Fruit fly (Drosophila melanogaster): ENCODE measurements around the gene CG43725.
A peak's percentile ranks its signal among the peaks of the same experiment; 100 is the strongest.

CG43725 gene

dm6 chr2L:11113011-11113528 is 37.8 kb downstream of the CG43725 start, which contains the start of gene Idua (continued):
- TF ChIP-seq Dll (GFP tag; IDR thresholded peaks at IDR 0.05; ENCODE audit: partially characterized antibody), result no peak
- TF ChIP-seq CG10959 (GFP tag; IDR thresholded peaks at IDR 0.05), result no peak
- peak; percentile 20 for TF ChIP-seq zfh2 (GFP tag; optimal IDR thresholded peaks at IDR 0.05)
- peak; percentile 61; the same call in 1 of the 3 replicates for TF ChIP-seq so (GFP tag; IDR thresholded peaks at IDR 0.05)
- TF ChIP-seq CG2120 (GFP tag; optimal IDR thresholded peaks at IDR 0.05), result peak; percentile 79
- TF ChIP-seq bigmax (GFP tag; optimal IDR thresholded peaks at IDR 0.05), result no peak
- TF ChIP-seq CG15514 (GFP tag; optimal IDR thresholded peaks at IDR 0.05), result peak; percentile 35
- peak; percentile 1 for TF ChIP-seq wek (GFP tag; optimal IDR thresholded peaks at IDR 0.05)
- TF ChIP-seq CG7928 (GFP tag; optimal IDR thresholded peaks at IDR 0.05), result no peak
- no peak for TF ChIP-seq CG2199 (GFP tag; IDR thresholded peaks at IDR 0.05)
- peak; percentile 76 for TF ChIP-seq PHDP (tag; optimal IDR thresholded peaks at IDR 0.05)
- TF ChIP-seq CG43689 (GFP tag; IDR thresholded peaks at IDR 0.05), result no peak
- TF ChIP-seq Opbp (GFP tag; IDR thresholded peaks at IDR 0.05; ENCODE audit: partially characterized antibody), result no peak
- TF ChIP-seq CG14710 (tag; optimal IDR thresholded peaks at IDR 0.05), result peak; percentile 48
- TF ChIP-seq h (optimal IDR thresholded peaks at IDR 0.05), result no peak
- TF ChIP-seq CG1647 (GFP tag; optimal IDR thresholded peaks at IDR 0.05), result no peak
- TF ChIP-seq CG2875 (GFP tag; optimal IDR thresholded peaks at IDR 0.05), result peak; percentile 50
- TF ChIP-seq Elba2 (GFP tag; optimal IDR thresholded peaks at IDR 0.05), result no peak
- no peak for TF ChIP-seq bbx (GFP tag; IDR thresholded peaks at IDR 0.05; ENCODE audit: partially characterized antibody)
- peak; percentile 83 for TF ChIP-seq grau (tag; optimal IDR thresholded peaks at IDR 0.05)
- TF ChIP-seq CG10431 (GFP tag; optimal IDR thresholded peaks at IDR 0.05), result no peak
- no peak for TF ChIP-seq cg (GFP tag; optimal IDR thresholded peaks at IDR 0.05)
- TF ChIP-seq CG9932 (GFP tag; IDR thresholded peaks at IDR 0.05), result peak; percentile 47
- TF ChIP-seq cas (GFP tag; IDR thresholded peaks at IDR 0.05), result peak; percentile 13; the same call in 1 of the 2 replicates
- TF ChIP-seq E2f2 (GFP tag; IDR thresholded peaks at IDR 0.05), result peak; percentile 33; the same call in 1 of the 2 replicates
- no peak for TF ChIP-seq lab (GFP tag; optimal IDR thresholded peaks at IDR 0.05)
- peak; percentile 75 for TF ChIP-seq Atf6 (GFP tag; IDR thresholded peaks at IDR 0.05)
- TF ChIP-seq insv (GFP tag; optimal IDR thresholded peaks at IDR 0.05), result peak in 1 of 2 experiments; percentile 19
- TF ChIP-seq nerfin-2 (GFP tag; IDR thresholded peaks at IDR 0.05; ENCODE audit: partially characterized antibody), result no peak
- no peak for TF ChIP-seq tup (GFP tag; optimal IDR thresholded peaks at IDR 0.05)
- TF ChIP-seq Gsc (GFP tag; IDR thresholded peaks at IDR 0.05), result 0 out of 2 replicates have a peak, but pooled peaks have one; percentile 7
- TF ChIP-seq her (GFP tag; optimal IDR thresholded peaks at IDR 0.05), result no peak
- TF ChIP-seq hkb (optimal IDR thresholded peaks at IDR 0.05), result no peak
- TF ChIP-seq hkb (GFP tag; IDR thresholded peaks at IDR 0.05), result peak; percentile 81
- no peak for TF ChIP-seq CG18764 (GFP tag; optimal IDR thresholded peaks at IDR 0.05)
- TF ChIP-seq dmrt99B (tag; optimal IDR thresholded peaks at IDR 0.05), result no peak
- no peak for TF ChIP-seq gem (tag; optimal IDR thresholded peaks at IDR 0.05)
- no peak for TF ChIP-seq slp2 (GFP tag; optimal IDR thresholded peaks at IDR 0.05)
- peak; percentile 61 for TF ChIP-seq ind (GFP tag; optimal IDR thresholded peaks at IDR 0.05)
- TF ChIP-seq CG1529 (GFP tag; optimal IDR thresholded peaks at IDR 0.05), result no peak
- TF ChIP-seq Poxn (GFP tag; IDR thresholded peaks at IDR 0.05), result no peak
- peak; percentile 41 for TF ChIP-seq CG4328 (GFP tag; optimal IDR thresholded peaks at IDR 0.05)
- TF ChIP-seq CG1832 (GFP tag; optimal IDR thresholded peaks at IDR 0.05), result no peak
- no peak for TF ChIP-seq NK7.1 (GFP tag; optimal IDR thresholded peaks at IDR 0.05)
- no peak for TF ChIP-seq CG9876 (GFP tag; optimal IDR thresholded peaks at IDR 0.05)
- TF ChIP-seq CG10267 (tag; optimal IDR thresholded peaks at IDR 0.05), result peak; percentile 66
- no peak for TF ChIP-seq CG8765 (GFP tag; IDR thresholded peaks at IDR 0.05)
- TF ChIP-seq ase (GFP tag; IDR thresholded peaks at IDR 0.05), result peak; percentile 67
- peak; percentile 40; the same call in 1 of the 2 replicates for TF ChIP-seq gsb (GFP tag; IDR thresholded peaks at IDR 0.05)
- TF ChIP-seq Atf-2 (GFP tag; optimal IDR thresholded peaks at IDR 0.05), result no peak
- peak; percentile 81 for TF ChIP-seq CoRest (tag; optimal IDR thresholded peaks at IDR 0.05)
